Fruit fly (Drosophila melanogaster): Measurements from ENCODE around the gene CG12974.

- no peak for TF ChIP-seq CG8478 (optimal IDR thresholded peaks at IDR 0.05)
- TF ChIP-seq CTCF (optimal IDR thresholded peaks at IDR 0.05) = peak in 1 of 2 experiments; percentile 18
Observed at dm6 chr3L:21280996-21281691, 4.6 kb downstream of the CG12974 start, which contains the start of gene ppl.
